Worm (Caenorhabditis elegans): ENCODE data around the gene F54H5.3.

Gene F54H5.3

ce11 chrII:6587264-6587870 lies 34.6 kb upstream of the F54H5.3 start, which contains the start of gene C56C10.7 (continued):
- TF ChIP-seq tlp-1 (tag; optimal IDR thresholded peaks at IDR 0.05) (no peak), hpl-2 (GFP tag; optimal IDR thresholded peaks at IDR 0.05) (no peak), egl-27 (tag; optimal IDR thresholded peaks at IDR 0.05) (no peak), nhr-84 (tag; optimal IDR thresholded peaks at IDR 0.05) (no peak), nhr-76 (tag; optimal IDR thresholded peaks at IDR 0.05) (no peak), unc-62 (GFP tag; optimal IDR thresholded peaks at IDR 0.05) (no peak), sup-37 (GFP tag; optimal IDR thresholded peaks at IDR 0.05) (no peak), mef-2 (tag; optimal IDR thresholded peaks at IDR 0.05) (no peak), zag-1 (tag; optimal IDR thresholded peaks at IDR 0.05) (no peak), nhr-77 (tag; optimal IDR thresholded peaks at IDR 0.05) (no peak), ceh-88 (GFP tag; IDR thresholded peaks at IDR 0.05) (no peak), lir-3 (tag; optimal IDR thresholded peaks at IDR 0.05; ENCODE audit: poor library complexity) (no peak), fkh-10 (GFP tag; optimal IDR thresholded peaks at IDR 0.05) (no peak), sptf-1 (tag; optimal IDR thresholded peaks at IDR 0.05) (no peak), ama-1 (optimal IDR thresholded peaks at IDR 0.05) (peak; percentile 62), fos-1 (tag; optimal IDR thresholded peaks at IDR 0.05) (no peak), ztf-4 (tag; optimal IDR thresholded peaks at IDR 0.05) (no peak), efl-3 (GFP tag; optimal IDR thresholded peaks at IDR 0.05) (no peak), hlh-17 (GFP tag; optimal IDR thresholded peaks at IDR 0.05; ENCODE audit: borderline replicate concordance) (no peak), ceh-90 (tag; optimal IDR thresholded peaks at IDR 0.05) (no peak), lin-35 (GFP tag; optimal IDR thresholded peaks at IDR 0.05) (no peak), grh-1 (GFP tag; IDR thresholded peaks at IDR 0.05) (no peak), ces-1 (GFP tag; optimal IDR thresholded peaks at IDR 0.05) (no peak), zip-4 (GFP tag; optimal IDR thresholded peaks at IDR 0.05) (no peak), tbx-2 (tag; optimal IDR thresholded peaks at IDR 0.05) (no peak), pqm-1 (tag; optimal IDR thresholded peaks at IDR 0.05) (no peak)

- TF ChIP-seq ces-1 (GFP tag; optimal IDR thresholded peaks at IDR 0.05): no peak
- TF ChIP-seq mdl-1 (tag; optimal IDR thresholded peaks at IDR 0.05): peak; percentile 45 to 89
- TF ChIP-seq fos-1 (tag; optimal IDR thresholded peaks at IDR 0.05): peak; percentile 95
- TF ChIP-seq nhr-12 (tag; optimal IDR thresholded peaks at IDR 0.05): no peak
- peak; percentile 67 for TF ChIP-seq mef-2 (tag; optimal IDR thresholded peaks at IDR 0.05)
- TF ChIP-seq sox-4 (tag; optimal IDR thresholded peaks at IDR 0.05): peak; percentile 44
- TF ChIP-seq lin-39 (tag; optimal IDR thresholded peaks at IDR 0.05): peak; percentile 94
- TF ChIP-seq mep-1 (tag; optimal IDR thresholded peaks at IDR 0.05): peak; percentile 94
- peak; percentile 28 for TF ChIP-seq ceh-90 (tag; optimal IDR thresholded peaks at IDR 0.05)
- TF ChIP-seq efl-3 (GFP tag; optimal IDR thresholded peaks at IDR 0.05): no peak
- peak; percentile 91 for TF ChIP-seq aly-2 (tag; optimal IDR thresholded peaks at IDR 0.05)
- peak; percentile 94 for TF ChIP-seq xbp-1 (tag; optimal IDR thresholded peaks at IDR 0.05)
- peak; percentile 75 for TF ChIP-seq sup-37 (GFP tag; optimal IDR thresholded peaks at IDR 0.05)
- TF ChIP-seq unc-98 (GFP tag; IDR thresholded peaks at IDR 0.05): peak; percentile 82
- no peak for TF ChIP-seq hlh-4 (tag; optimal IDR thresholded peaks at IDR 0.05)
- TF ChIP-seq grh-1 (GFP tag; IDR thresholded peaks at IDR 0.05): peak; percentile 95
- no peak for TF ChIP-seq ets-5 (GFP tag; IDR thresholded peaks at IDR 0.05)
- peak; percentile 93 to 96 for TF ChIP-seq efl-1 (optimal IDR thresholded peaks at IDR 0.05)
- TF ChIP-seq efl-1 (GFP tag; optimal IDR thresholded peaks at IDR 0.05 in 1 of 2): peak; percentile 73 to 98
- TF ChIP-seq ztf-11 (tag; optimal IDR thresholded peaks at IDR 0.05): peak in 1 of 2 experiments; percentile 85
- TF ChIP-seq nhr-47 (tag; optimal IDR thresholded peaks at IDR 0.05): peak; percentile 97
- TF ChIP-seq lir-3 (tag; optimal IDR thresholded peaks at IDR 0.05; ENCODE audit: poor library complexity): peak; percentile 89
- peak; percentile 94 for TF ChIP-seq dsc-1 (tag; optimal IDR thresholded peaks at IDR 0.05)
- TF ChIP-seq ceh-63 (GFP tag; optimal IDR thresholded peaks at IDR 0.05): no peak
- TF ChIP-seq nhr-77 (tag; optimal IDR thresholded peaks at IDR 0.05): peak; percentile 94
- peak; percentile 99 for TF ChIP-seq nhr-85 (tag)
- TF ChIP-seq lin-14 (GFP tag; optimal IDR thresholded peaks at IDR 0.05): peak; percentile 98
- no peak for TF ChIP-seq nhr-76 (tag; optimal IDR thresholded peaks at IDR 0.05)
- TF ChIP-seq zip-4 (GFP tag; optimal IDR thresholded peaks at IDR 0.05): peak; percentile 99
- TF ChIP-seq unc-130 (tag; optimal IDR thresholded peaks at IDR 0.05): peak; percentile 74
- peak; percentile 70 for TF ChIP-seq C04F5.9 (tag; optimal IDR thresholded peaks at IDR 0.05)
- peak; percentile 80 for TF ChIP-seq ceh-8 (GFP tag; optimal IDR thresholded peaks at IDR 0.05)
- peak in 5 of 6 experiments; percentile 50 to 93 (median 68) for TF ChIP-seq elt-3 (tag; optimal IDR thresholded peaks at IDR 0.05)
- peak; percentile 96 for TF ChIP-seq nhr-19 (GFP tag; conservative IDR thresholded peaks at IDR 0.05)
Observed at ce11 chrII:6588605-6589292, 33.2 kb upstream of the F54H5.3 start, which contains the start of gene icd-1. TSS of gene icd-1 (minus strand) at chrII:6588655.
